Fruit fly (Drosophila melanogaster): ENCODE results near the gene Alms1b.

Gene Alms1b

dm6 chrX:4630836-4631235 lies at the start of gene Alms1b:
Gene Alms1b, minus strand, starts transcription at chrX:4630936.
- no peak for TF ChIP-seq CG17801 (GFP tag; optimal IDR thresholded peaks at IDR 0.05; ENCODE audit: partially characterized antibody)

dm6 chrX:4679813-4680381 lies 49.2 kb upstream of the Alms1b start:
- TF ChIP-seq CG17801 (GFP tag; optimal IDR thresholded peaks at IDR 0.05; ENCODE audit: partially characterized antibody) = peak; percentile 57

- no peak for TF ChIP-seq CG17801 (GFP tag; optimal IDR thresholded peaks at IDR 0.05; ENCODE audit: partially characterized antibody)
These were observed 48.4 kb upstream of the Alms1b start, which contains the start of gene fzr for dm6 chrX:4678913-4679812. Gene fzr, minus strand, starts transcription at chrX:4679537.

DNA sequence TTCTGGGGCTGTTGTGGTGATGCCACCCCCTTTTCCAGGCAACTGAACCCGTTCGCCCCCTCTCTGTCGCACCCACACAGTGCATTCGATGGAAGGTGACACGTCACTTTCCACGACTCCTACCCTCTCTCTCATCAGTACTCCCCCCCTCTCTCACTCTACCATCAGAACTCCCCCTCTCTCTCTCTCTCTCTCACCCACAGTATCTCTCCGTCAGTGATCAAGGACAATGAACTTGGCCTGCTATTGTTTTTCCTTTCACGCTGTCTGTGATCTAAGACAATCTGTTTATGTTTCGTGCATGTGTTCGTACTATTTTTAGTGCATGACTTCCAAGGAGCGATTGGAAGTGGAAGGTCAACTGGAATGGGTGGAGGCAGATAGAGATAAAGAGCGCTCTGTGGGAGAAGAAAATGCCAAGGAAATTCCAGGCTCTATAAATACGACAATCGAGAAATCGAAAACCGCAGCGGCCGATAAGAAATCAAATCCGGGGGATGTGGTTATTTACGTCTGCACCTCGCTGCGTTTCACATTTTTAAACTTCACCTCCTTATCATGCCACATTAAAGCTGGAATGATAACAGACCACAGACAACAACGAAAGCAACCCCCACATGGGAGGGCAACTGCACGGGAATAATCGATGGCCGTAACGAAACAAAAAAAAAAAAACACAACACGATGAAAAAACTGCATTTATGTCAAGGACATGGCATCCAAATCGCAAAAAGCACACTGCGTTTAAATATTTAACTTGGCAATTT lies 47.6 kb upstream of the Alms1b start:
- TF ChIP-seq CG17801 (GFP tag; optimal IDR thresholded peaks at IDR 0.05; ENCODE audit: partially characterized antibody) = no peak

- no peak for TF ChIP-seq CG17801 (GFP tag; optimal IDR thresholded peaks at IDR 0.05; ENCODE audit: partially characterized antibody)
These were observed 46.7 kb upstream of the Alms1b start for dm6 chrX:4677427-4677826.

DNA sequence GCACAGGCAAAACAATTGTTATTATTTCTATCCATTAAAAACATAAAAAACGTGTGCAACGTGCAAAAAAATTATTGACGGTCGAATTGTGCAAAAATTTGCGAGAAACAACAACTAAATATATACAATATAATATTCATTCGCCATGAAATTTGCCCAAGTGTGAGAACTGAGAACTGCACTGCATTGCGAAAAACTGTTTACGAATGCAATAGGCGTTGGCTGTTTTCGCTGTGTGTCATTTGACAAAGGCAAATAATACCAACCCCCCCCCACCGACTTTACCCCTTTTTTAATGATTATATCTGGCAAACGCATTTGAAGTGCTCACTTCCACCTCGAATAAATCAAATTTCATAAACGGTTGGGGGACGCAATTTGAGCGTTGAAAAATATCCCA lies 44.3 kb upstream of the Alms1b start:
- TF ChIP-seq CG17801 (GFP tag; optimal IDR thresholded peaks at IDR 0.05; ENCODE audit: partially characterized antibody) = peak; percentile 5

DNA sequence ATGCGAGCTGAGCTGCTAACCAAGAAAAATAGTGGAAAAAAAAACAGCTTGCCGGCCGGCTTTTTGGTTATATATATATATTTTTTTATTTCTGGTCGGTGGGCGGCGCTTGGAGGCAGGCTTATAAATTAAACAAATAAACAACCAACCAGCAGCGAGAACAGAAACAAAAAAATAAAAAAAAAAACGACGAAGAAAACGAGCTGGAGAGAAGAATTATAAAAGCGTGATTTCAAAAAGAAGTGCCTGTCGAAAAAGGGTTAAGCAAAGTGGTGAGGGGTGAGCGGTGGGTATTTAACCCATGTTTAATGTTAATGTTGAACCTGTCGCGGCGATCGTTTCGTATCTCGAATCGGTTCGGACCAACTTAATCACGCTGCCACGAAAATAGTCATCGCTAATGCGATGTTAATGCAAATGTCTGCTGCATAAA lies 40.5 kb upstream of the Alms1b start:
- no peak for TF ChIP-seq CG17801 (GFP tag; optimal IDR thresholded peaks at IDR 0.05; ENCODE audit: partially characterized antibody)

- TF ChIP-seq CG17801 (GFP tag; optimal IDR thresholded peaks at IDR 0.05; ENCODE audit: partially characterized antibody) = no peak
These were observed 38.7 kb upstream of the Alms1b start for dm6 chrX:4669438-4669837.

- TF ChIP-seq CG17801 (GFP tag; optimal IDR thresholded peaks at IDR 0.05; ENCODE audit: partially characterized antibody) = peak; percentile 91
These were observed 36.1 kb upstream of the Alms1b start, which contains the start of gene CG3009 for dm6 chrX:4666650-4667360. Gene CG3009, minus strand, starts transcription at chrX:4666700.

dm6 chrX:4664107-4664506 lies 33.4 kb upstream of the Alms1b start:
- no peak for TF ChIP-seq CG17801 (GFP tag; optimal IDR thresholded peaks at IDR 0.05; ENCODE audit: partially characterized antibody)

- peak; percentile 15 for TF ChIP-seq CG17801 (GFP tag; optimal IDR thresholded peaks at IDR 0.05; ENCODE audit: partially characterized antibody)
These were observed 30.0 kb upstream of the Alms1b start for dm6 chrX:4660642-4661252.

- TF ChIP-seq CG17801 (GFP tag; optimal IDR thresholded peaks at IDR 0.05; ENCODE audit: partially characterized antibody) = peak; percentile 59
These were observed 27.2 kb upstream of the Alms1b start for dm6 chrX:4657896-4658295.

dm6 chrX:4654397-4654796 lies 23.7 kb upstream of the Alms1b start, which contains the start of gene CG15473:
Gene CG15473, minus strand, starts transcription at chrX:4654497.
- TF ChIP-seq CG17801 (GFP tag; optimal IDR thresholded peaks at IDR 0.05; ENCODE audit: partially characterized antibody) = no peak

DNA sequence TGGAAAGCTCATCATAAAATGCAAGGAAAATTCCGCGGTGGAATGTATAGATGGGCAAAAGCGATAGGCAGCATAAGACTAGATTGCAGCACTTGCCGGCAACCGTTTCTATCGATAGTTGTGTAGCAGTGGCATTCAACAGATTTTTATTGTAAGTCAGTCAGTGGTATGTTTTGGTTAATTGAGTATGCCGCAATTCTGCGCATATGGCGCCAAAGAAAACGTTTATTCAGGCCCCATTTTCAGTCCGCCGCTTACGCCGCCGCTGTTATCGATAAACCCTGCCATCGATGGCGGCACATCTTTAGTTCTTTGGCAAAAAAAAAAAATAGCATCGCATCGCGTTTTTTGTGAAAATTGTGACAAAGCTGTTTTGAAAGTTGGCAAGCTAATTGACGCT lies 19.0 kb upstream of the Alms1b start, which contains the start of the genes Cbp80 and Torsin:
TSS of gene Cbp80 (plus strand) at position 265 of the 400 bp plus-strand sequence.
TSS of gene Torsin (minus strand) at position 282 of the 400 bp plus-strand sequence.
- peak; percentile 61 for TF ChIP-seq CG17801 (GFP tag; optimal IDR thresholded peaks at IDR 0.05; ENCODE audit: partially characterized antibody)
